Fruit fly (Drosophila melanogaster) whole organism, embryonic: Measurements from ENCODE around the gene CG32259.

ENCODE experiments used
- B-H2 ChIP-seq: fragments of 200-800 bp; sonication (Bioruptor generic); optimal IDR thresholded peaks from 2 replicates; lab custom pipeline; 2018; ENCODE audit warnings: missing biosample characterization, mild to moderate bottlenecking, missing genetic modification characterization
- CG10267 ChIP-seq: fragments of 200-800 bp; sonication (Bioruptor generic); optimal IDR thresholded peaks from 2 replicates; lab custom pipeline; 2018; ENCODE audit warnings: missing biosample characterization, mild to moderate bottlenecking, missing genetic modification characterization, moderate library complexity
- CG10366 ChIP-seq: fragments of 200-800 bp; sonication (Bioruptor generic); IDR thresholded peaks from 2 replicates; pipeline ENCODE4 v1.3.6; 2022; ENCODE audit warnings: missing biosample characterization, missing genetic modification characterization
- CG11085 ChIP-seq: fragments of 200-800 bp; sonication (Bioruptor generic); IDR thresholded peaks from 2 replicates; pipeline ENCODE4 v1.3.6; 2022; ENCODE audit warnings: missing biosample characterization, missing genetic modification characterization
- CG12236 ChIP-seq: fragments of 200-800 bp; sonication (Bioruptor generic); optimal IDR thresholded peaks from 2 replicates; lab custom pipeline; 2016; ENCODE audit warnings: missing biosample characterization, missing genetic modification characterization
- CG1233 ChIP-seq: fragments of 200-800 bp; sonication (Bioruptor generic); optimal IDR thresholded peaks from 4 replicates; lab custom pipeline; 2018; ENCODE audit warnings: missing biosample characterization, mild to moderate bottlenecking, missing genetic modification characterization
- CG12769 ChIP-seq: fragments of 200-800 bp; sonication (Bioruptor generic); optimal IDR thresholded peaks from 2 replicates; lab custom pipeline; 2019; ENCODE audit warnings: missing biosample characterization, mild to moderate bottlenecking, missing genetic modification characterization, moderate library complexity
- CG13894 ChIP-seq: fragments of 200-800 bp; sonication (Bioruptor generic); optimal IDR thresholded peaks from 3 replicates; lab custom pipeline; 2018; ENCODE audit warnings: missing biosample characterization, mild to moderate bottlenecking, missing genetic modification characterization, moderate library complexity
- CG14710 ChIP-seq: fragments of 200-800 bp; sonication (Bioruptor generic); optimal IDR thresholded peaks from 3 replicates; lab custom pipeline; 2019; ENCODE audit warnings: missing biosample characterization, mild to moderate bottlenecking, missing genetic modification characterization, moderate library complexity
- CG15601 ChIP-seq: fragments of 200-800 bp; sonication (Bioruptor generic); optimal IDR thresholded peaks from 3 replicates; lab custom pipeline; 2019; ENCODE audit warnings: missing biosample characterization, mild to moderate bottlenecking, missing genetic modification characterization, moderate library complexity
- CG17359 ChIP-seq: fragments of 200-800 bp; sonication (Bioruptor generic); optimal IDR thresholded peaks from 3 replicates; lab custom pipeline; 2018; ENCODE audit warnings: missing biosample characterization, mild to moderate bottlenecking, missing genetic modification characterization, moderate library complexity
- CG17612 ChIP-seq: fragments of 200-800 bp; sonication (Bioruptor generic); IDR thresholded peaks from 2 replicates; pipeline ENCODE4 v1.3.6; 2022; ENCODE audit warnings: missing biosample characterization, missing genetic modification characterization
- CG2712 ChIP-seq: fragments of 200-800 bp; optimal IDR thresholded peaks from 3 replicates; lab custom pipeline; 2019; ENCODE audit warnings: missing biosample characterization, mild to moderate bottlenecking, missing genetic modification characterization, moderate library complexity
- CG32532 ChIP-seq: fragments of 200-800 bp; sonication (Bioruptor generic); IDR thresholded peaks from 2 replicates; pipeline ENCODE4 v1.3.6; 2022; ENCODE audit warnings: missing biosample characterization, missing genetic modification characterization
- CG43689 ChIP-seq: fragments of 200-800 bp; sonication (Bioruptor generic); IDR thresholded peaks from 2 replicates; pipeline ENCODE4 v1.3.6; 2022; ENCODE audit warnings: missing biosample characterization, missing genetic modification characterization
- CG4404 ChIP-seq: fragments of 200-800 bp; sonication (Bioruptor generic); IDR thresholded peaks from 2 replicates; pipeline ENCODE4 v1.3.6; 2022; ENCODE audit warnings: missing biosample characterization, missing genetic modification characterization
- CG4730 ChIP-seq: fragments of 200-800 bp; sonication (Bioruptor generic); IDR thresholded peaks from 2 replicates; pipeline ENCODE4 v1.3.6; 2022; ENCODE audit warnings: missing biosample characterization, missing genetic modification characterization
- CG6175 ChIP-seq: fragments of 200-800 bp; sonication (Bioruptor generic); IDR thresholded peaks from 3 replicates; pipeline ENCODE4 v1.3.6; 2022; ENCODE audit warnings: missing biosample characterization, missing genetic modification characterization
- CG6683 ChIP-seq: fragments of 200-800 bp; sonication (Bioruptor generic); optimal IDR thresholded peaks from 2 replicates; lab custom pipeline; 2017; ENCODE audit warnings: missing biosample characterization, mild to moderate bottlenecking, missing genetic modification characterization, missing genetic modification reagents
- CG6854 ChIP-seq: fragments of 200-800 bp; sonication (Bioruptor generic); optimal IDR thresholded peaks from 3 replicates; lab custom pipeline; 2017; ENCODE audit warnings: missing biosample characterization, mild to moderate bottlenecking, missing genetic modification characterization
- CG7987 ChIP-seq: fragments of 200-800 bp; sonication (Bioruptor generic); optimal IDR thresholded peaks from 2 replicates; lab custom pipeline; 2018; ENCODE audit warnings: missing biosample characterization, mild to moderate bottlenecking, missing genetic modification characterization, moderate library complexity
- CG9609 ChIP-seq: fragments of 200-800 bp; sonication (Bioruptor generic); optimal IDR thresholded peaks from 3 replicates; lab custom pipeline; 2016; ENCODE audit warnings: missing biosample characterization, missing genetic modification characterization
- CG9876 ChIP-seq: fragments of 200-800 bp; sonication (Bioruptor generic); optimal IDR thresholded peaks from 2 replicates; lab custom pipeline; 2016; ENCODE audit warnings: missing biosample characterization, missing genetic modification characterization
- CrebB ChIP-seq: fragments of 200-800 bp; sonication (Bioruptor generic); optimal IDR thresholded peaks from 3 replicates; lab custom pipeline; 2018; ENCODE audit warnings: missing biosample characterization, mild to moderate bottlenecking, missing genetic modification characterization
- Dek ChIP-seq: fragments of 200-800 bp; sonication (Bioruptor generic); optimal IDR thresholded peaks from 3 replicates; lab custom pipeline; 2019; ENCODE audit warnings: missing biosample characterization, mild to moderate bottlenecking, missing genetic modification characterization, moderate library complexity
- Drgx ChIP-seq: fragments of 200-800 bp; sonication (Bioruptor generic); IDR thresholded peaks from 2 replicates; pipeline ENCODE4 v1.3.6; 2022; ENCODE audit warnings: missing biosample characterization, missing genetic modification characterization
- ERR ChIP-seq: fragments of 200-800 bp; sonication (Bioruptor generic); optimal IDR thresholded peaks from 2 replicates; lab custom pipeline; 2016; ENCODE audit warnings: missing biosample characterization, missing genetic modification characterization
- GATAe ChIP-seq: fragments of 200-800 bp; sonication (Bioruptor generic); conservative IDR thresholded peaks from 2 replicates; pipeline ENCODE4 v1.3.6; 2022; ENCODE audit warnings: missing biosample characterization, missing genetic modification characterization
- HLHmδ ChIP-seq: fragments of 200-800 bp; sonication (Bioruptor generic); optimal IDR thresholded peaks from 2 replicates; lab custom pipeline; 2018; ENCODE audit warnings: missing biosample characterization, mild to moderate bottlenecking, missing genetic modification characterization, moderate library complexity
- Mad ChIP-seq: fragments of 200-800 bp; sonication (Bioruptor generic); optimal IDR thresholded peaks from 2 replicates; lab custom pipeline; 2016; ENCODE audit warnings: missing biosample characterization, missing genetic modification characterization
- Oaz ChIP-seq: fragments of 200-800 bp; sonication (Bioruptor generic); IDR thresholded peaks from 2 replicates; pipeline ENCODE4 v1.3.6; 2022; ENCODE audit warnings: missing biosample characterization, missing genetic modification characterization
- Ptx1 ChIP-seq: fragments of 200-800 bp; sonication (Bioruptor generic); IDR thresholded peaks from 2 replicates; pipeline ENCODE4 v1.3.6; 2022; ENCODE audit warnings: missing biosample characterization, missing genetic modification characterization
- Sry-β ChIP-seq: fragments of 200-800 bp; sonication (Bioruptor generic); optimal IDR thresholded peaks from 2 replicates; lab custom pipeline; 2018; ENCODE audit warnings: missing biosample characterization, mild to moderate bottlenecking, missing genetic modification characterization, moderate library complexity
- cato ChIP-seq: fragments of 200-800 bp; sonication (Bioruptor generic); optimal IDR thresholded peaks from 2 replicates; lab custom pipeline; 2016; ENCODE audit warnings: missing biosample characterization, missing genetic modification characterization, borderline replicate concordance
- crp ChIP-seq, 2 experiments: fragments of 200-800 bp; sonication (Bioruptor generic); optimal IDR thresholded peaks; 2 replicates in 1 of 2; 3 replicates in 1 of 2; lab custom pipeline; 2017; ENCODE audit warnings: missing biosample characterization in 2 of 2, missing genetic modification characterization in 2 of 2, mild to moderate bottlenecking in 1 of 2, moderate library complexity in 1 of 2
- dati ChIP-seq: fragments of 200-800 bp; sonication (Bioruptor generic); IDR thresholded peaks from 2 replicates; pipeline ENCODE4 v1.3.6; 2022; ENCODE audit warnings: missing biosample characterization, missing genetic modification characterization
- jigr1 ChIP-seq: fragments of 200-800 bp; sonication (Bioruptor generic); IDR thresholded peaks from 3 replicates; pipeline ENCODE4 v1.3.6; 2022; ENCODE audit warnings: missing biosample characterization, missing genetic modification characterization
- ken ChIP-seq: fragments of 200-800 bp; sonication (Bioruptor generic); IDR thresholded peaks from 3 replicates; pipeline ENCODE4 v1.3.6; 2022; ENCODE audit warnings: missing biosample characterization, missing genetic modification characterization
- klu ChIP-seq: fragments of 200-800 bp; sonication (Bioruptor generic); IDR thresholded peaks from 2 replicates; pipeline ENCODE4 v1.3.6; 2022; ENCODE audit warnings: missing biosample characterization, missing genetic modification characterization
- lmd ChIP-seq: fragments of 200-800 bp; sonication (Bioruptor generic); IDR thresholded peaks from 2 replicates; pipeline ENCODE4 v1.3.6; 2022; ENCODE audit warnings: missing biosample characterization, missing genetic modification characterization
- lov ChIP-seq, 2 experiments: fragments of 200-800 bp in 1 of 2; fragments of >200 bp in 1 of 2; sonication (Bioruptor generic) in 1 of 2; IDR thresholded peaks in 1 of 2; optimal IDR thresholded peaks in 1 of 2; 2 replicates in 1 of 2; 3 replicates in 1 of 2; pipeline versions ENCODE4 v1.3.6 to Lab custom; 2017 to 2022; ENCODE audit warnings: missing biosample characterization in 1 of 2, missing genetic modification characterization in 1 of 2
- nmo ChIP-seq: fragments of 200-800 bp; sonication (Bioruptor generic); optimal IDR thresholded peaks from 2 replicates; lab custom pipeline; 2018; ENCODE audit warnings: missing biosample characterization, mild to moderate bottlenecking, missing genetic modification characterization, moderate library complexity
- run ChIP-seq: fragments of 200-800 bp; sonication (Bioruptor generic); optimal IDR thresholded peaks from 3 replicates; lab custom pipeline; 2018; ENCODE audit warnings: missing biosample characterization, mild to moderate bottlenecking, missing genetic modification characterization
- sens ChIP-seq: fragments of 200-800 bp; sonication (Bioruptor generic); peaks from one replicate; lab custom pipeline; 2016; ENCODE audit warnings: missing biosample characterization, missing genetic modification characterization
- tna ChIP-seq: fragments of 200-800 bp; sonication (Bioruptor generic); IDR thresholded peaks from 2 replicates; pipeline ENCODE4 v1.3.6; 2022; ENCODE audit warnings: missing biosample characterization, missing genetic modification characterization; ENCODE audit not compliant: partially characterized antibody
- unc-4 ChIP-seq: fragments of 200-800 bp; sonication (Bioruptor generic); IDR thresholded peaks from 2 replicates; pipeline ENCODE4 v1.3.6; 2022; ENCODE audit warnings: missing biosample characterization, missing genetic modification characterization; ENCODE audit not compliant: partially characterized antibody
- usp ChIP-seq: fragments of >200 bp; optimal IDR thresholded peaks from 2 replicates; lab custom pipeline; 2017; ENCODE audit warnings: missing biosample characterization, missing genetic modification characterization
- zen2 ChIP-seq: fragments of 200-800 bp; sonication (Bioruptor generic); IDR thresholded peaks from 3 replicates; pipeline ENCODE4 v1.3.6; 2022; ENCODE audit warnings: missing biosample characterization, missing genetic modification characterization; ENCODE audit not compliant: partially characterized antibody

Gene CG32259

DNA sequence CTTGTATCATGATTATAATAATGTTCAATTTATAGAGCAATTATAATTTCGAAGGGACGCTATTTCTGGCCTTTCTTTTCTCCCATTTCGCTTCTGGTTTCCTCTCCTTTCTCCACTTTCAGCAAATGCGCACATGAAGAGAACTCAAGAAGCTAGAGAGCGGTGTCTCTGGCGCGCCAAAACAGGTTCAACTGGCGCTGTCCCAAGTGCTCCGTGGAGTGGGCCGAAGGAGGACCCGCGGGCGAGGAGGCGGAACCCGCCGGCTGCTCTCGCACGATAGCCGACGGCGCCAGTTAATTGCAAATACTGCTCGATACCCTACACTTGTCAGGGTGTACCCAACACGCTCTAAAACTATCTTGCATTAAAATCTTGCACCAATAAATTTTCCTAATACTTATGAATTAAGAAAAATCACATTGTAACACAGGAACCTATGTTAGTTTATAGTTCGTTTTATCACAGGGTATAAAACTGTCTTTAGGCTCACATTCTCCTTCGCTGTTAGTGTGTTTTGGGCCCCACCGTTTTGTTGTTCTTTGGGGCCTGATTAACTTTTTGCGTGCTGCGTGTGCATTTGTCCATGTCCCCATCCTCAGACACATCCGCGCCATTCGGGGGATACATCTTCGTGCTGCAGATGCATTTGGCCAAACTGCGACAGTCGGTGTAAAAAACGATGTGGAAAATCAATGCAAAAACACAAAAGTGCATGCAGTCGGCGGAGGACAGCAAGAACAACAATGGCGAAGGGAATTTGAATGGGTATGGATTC, 1.2 kb downstream of the CG32259 start (continued):
- TF ChIP-seq Sry-β (GFP tag; lab: Kevin White, UChicago), result no peak
- peak; percentile 60 for TF ChIP-seq CG11085 (GFP tag; lab: Robert Waterston, UW)
- TF ChIP-seq CG10267, result peak; percentile 45
- TF ChIP-seq CG2712, result no peak
- peak; percentile 75 for TF ChIP-seq CG4404
- peak; percentile 86 for TF ChIP-seq nmo (GFP tag; lab: Kevin White, UChicago)
- TF ChIP-seq CG32532 (GFP tag; lab: Robert Waterston, UW), result peak; percentile 94
- TF ChIP-seq CG13894, result no peak
- peak; percentile 99 for TF ChIP-seq Drgx
- TF ChIP-seq CG7987 (GFP tag; lab: Kevin White, UChicago), result peak; percentile 64
- TF ChIP-seq CG14710 (tag; lab: Kevin White, UChicago), result no peak
- TF ChIP-seq zen2 (GFP tag; lab: Robert Waterston, UW), result no peak
- peak; percentile 92 for TF ChIP-seq sens (GFP tag; lab: Kevin White, UChicago)
- peak in 1 of 2 experiments; percentile 24 for TF ChIP-seq crp (GFP tag; optimal IDR thresholded peaks at IDR 0.05; lab: Kevin White, UChicago)
- peak; percentile 95 for TF ChIP-seq lmd (GFP tag; lab: Robert Waterston, UW)
- TF ChIP-seq CG15601 (tag; lab: Kevin White, UChicago), result peak; percentile 64
- TF ChIP-seq B-H2 (GFP tag; lab: Kevin White, UChicago), result peak; percentile 26
- TF ChIP-seq GATAe (GFP tag; lab: Robert Waterston, UW), result peak; percentile 70; the same call in 1 of the 2 replicates
- TF ChIP-seq cato (GFP tag; lab: Kevin White, UChicago), result peak; percentile 71
- TF ChIP-seq CG1233 (GFP tag; lab: Kevin White, UChicago), result peak; percentile 69
- peak; percentile 81 for TF ChIP-seq CG9876 (GFP tag; lab: Kevin White, UChicago)
- peak; percentile 6 for TF ChIP-seq CG6683 (GFP tag; lab: Kevin White, UChicago)
- TF ChIP-seq Dek (tag; lab: Kevin White, UChicago), result peak; percentile 84
- TF ChIP-seq CrebB (tag; lab: Kevin White, UChicago), result peak; percentile 79
- TF ChIP-seq klu, result peak; percentile 79
- peak; percentile 96 for TF ChIP-seq CG10366
- TF ChIP-seq CG12236 (GFP tag; lab: Kevin White, UChicago), result peak; percentile 73
- TF ChIP-seq CG6854 (GFP tag; lab: Kevin White, UChicago), result peak; percentile 60
- no peak for TF ChIP-seq HLHmδ (GFP tag; lab: Kevin White, UChicago)
- TF ChIP-seq CG6175, result peak; percentile 81
- peak; percentile 65 for TF ChIP-seq run (tag; lab: Kevin White, UChicago)
- TF ChIP-seq CG4730 (GFP tag; lab: Robert Waterston, UW), result peak; percentile 90
- no peak for TF ChIP-seq unc-4 (GFP tag; lab: Robert Waterston, UW)
- TF ChIP-seq dati (GFP tag; lab: Robert Waterston, UW), result peak; percentile 86
- TF ChIP-seq CG17359, result peak; percentile 92
- peak; percentile 88 for TF ChIP-seq ERR (GFP tag; lab: Kevin White, UChicago)
- peak; percentile 88; the same call in 2 of the 3 replicates for TF ChIP-seq jigr1 (GFP tag; lab: Robert Waterston, UW)
- peak; percentile 86 for TF ChIP-seq CG43689 (GFP tag; lab: Robert Waterston, UW)
- TF ChIP-seq Oaz (GFP tag; lab: Robert Waterston, UW), result peak; percentile 90
- peak; percentile 90 for TF ChIP-seq CG9609
- peak; percentile 88 for TF ChIP-seq CG17612 (GFP tag; lab: Robert Waterston, UW)
- TF ChIP-seq lov (optimal IDR thresholded peaks at IDR 0.05; lab: Kevin White, UChicago), result no peak
- TF ChIP-seq lov (GFP tag; IDR thresholded peaks at IDR 0.05; lab: Robert Waterston, UW), result peak; percentile 82; the same call in 2 of the 3 replicates
- TF ChIP-seq ken (GFP tag; lab: Robert Waterston, UW), result peak; percentile 94
- TF ChIP-seq usp (GFP tag; lab: Kevin White, UChicago), result no peak
- peak; percentile 95 for TF ChIP-seq Ptx1
- peak; percentile 97 for TF ChIP-seq CG12769 (tag; lab: Kevin White, UChicago)
- TF ChIP-seq tna (GFP tag; lab: Robert Waterston, UW), result no peak
- peak; percentile 81 for TF ChIP-seq Mad (GFP tag; lab: Kevin White, UChicago)
